Worm (Caenorhabditis elegans) whole organism, midembryonic: ENCODE measurements around the gene C39B5.5.

ENCODE experiments used
- klf-2 ChIP-seq: fragments of 200-800 bp; sonication (Bioruptor generic); conservative IDR thresholded peaks from 2 replicates; pipeline ENCODE4 v1.3.6; 2022; ENCODE audit warnings: missing genetic modification reagents, missing genetic modification characterization, missing compliant biosample characterization
- ref-1 ChIP-seq: fragments of 200-800 bp; sonication (Bioruptor generic); conservative IDR thresholded peaks from 2 replicates; pipeline ENCODE4 v1.3.6; 2022; ENCODE audit warnings: missing genetic modification reagents, missing genetic modification characterization, missing compliant biosample characterization
- tab-1 ChIP-seq: fragments of 200-800 bp; sonication (Bioruptor generic); IDR thresholded peaks from 2 replicates; pipeline ENCODE4 v1.3.6; 2022; ENCODE audit warnings: missing genetic modification characterization, missing compliant biosample characterization

- TF ChIP-seq tab-1, result no peak
- no peak for TF ChIP-seq klf-2 (GFP tag; lab: Robert Waterston, UW)
- TF ChIP-seq ref-1, result no peak
Observed at ce11 chrIII:2223932-2224331, 16.0 kb downstream of the C39B5.5 start, which contains the start of gene srd-65.
